Worm (Caenorhabditis elegans) whole organism, L4 larva: Measurements from ENCODE around the gene srw-89.

Experiments
- ceh-82 ChIP-seq: sonication (generic microtip); optimal IDR thresholded peaks from 2 replicates; lab custom pipeline; 2017; ENCODE audit warnings: missing biosample characterization, missing genetic modification characterization
- spr-3 ChIP-seq: fragments of 200-800 bp; sonication (Bioruptor generic); optimal IDR thresholded peaks from 2 replicates; lab custom pipeline; 2018; ENCODE audit warnings: mild to moderate bottlenecking, missing genetic modification characterization, missing compliant biosample characterization
- tag-97 ChIP-seq: fragments of 200-800 bp; sonication (Bioruptor generic); IDR thresholded peaks from 2 replicates; pipeline ENCODE4 v1.3.6; 2022; ENCODE audit warnings: missing genetic modification characterization, missing compliant biosample characterization

DNA sequence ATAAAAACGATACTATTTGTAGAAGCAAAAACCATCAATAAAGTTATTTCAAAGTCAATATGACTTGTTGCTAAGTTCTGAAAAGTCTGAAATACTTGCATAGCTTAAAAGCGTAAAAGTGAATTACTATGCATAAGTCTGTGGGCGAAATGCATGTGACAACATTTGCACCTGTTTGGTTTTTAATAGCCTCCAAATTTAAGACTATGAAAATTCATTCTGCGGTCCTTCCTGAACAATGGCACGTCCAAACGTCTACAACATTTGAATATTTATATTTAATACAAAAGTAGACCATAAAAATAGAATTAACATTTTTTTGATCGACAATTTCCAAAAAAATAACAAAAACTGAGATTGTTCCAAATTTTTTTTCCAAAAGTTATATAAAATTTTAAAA, 4.9 kb downstream of the srw-89 start, which contains the start of gene K09D9.14:
- TF ChIP-seq spr-3: no peak
- TF ChIP-seq ceh-82 (tag; lab: Kevin White, UChicago): no peak
- TF ChIP-seq tag-97 (GFP tag; lab: Robert Waterston, UW): no peak
